Fruit fly (Drosophila melanogaster): ENCODE data around the gene CG34428.

Gene CG34428

dm6 chr3L:13015823-13016465 lies 45.6 kb upstream of the CG34428 start, which contains the start of gene CG11267 (continued):
- peak; percentile 76 for TF ChIP-seq GATAe (GFP tag; conservative IDR thresholded peaks at IDR 0.05)
- peak; percentile 82 for TF ChIP-seq CG15269 (tag; optimal IDR thresholded peaks at IDR 0.05)
- peak; percentile 75 for TF ChIP-seq CG33213 (GFP tag; optimal IDR thresholded peaks at IDR 0.05)
- no peak for TF ChIP-seq CG12299 (tag; optimal IDR thresholded peaks at IDR 0.05)
- peak; percentile 84 for TF ChIP-seq Max (GFP tag; optimal IDR thresholded peaks at IDR 0.05)
- peak; percentile 59 for TF ChIP-seq Camta (GFP tag; optimal IDR thresholded peaks at IDR 0.05)
- peak; percentile 88 for TF ChIP-seq slbo (GFP tag; IDR thresholded peaks at IDR 0.05)
- TF ChIP-seq ERR (GFP tag; optimal IDR thresholded peaks at IDR 0.05): peak; percentile 33
- TF ChIP-seq kah (GFP tag; optimal IDR thresholded peaks at IDR 0.05): peak; percentile 72
- TF ChIP-seq Awh (GFP tag; IDR thresholded peaks at IDR 0.05): peak; percentile 87
- no peak for TF ChIP-seq CG7745 (tag; optimal IDR thresholded peaks at IDR 0.05)
- TF ChIP-seq CG17612 (GFP tag; IDR thresholded peaks at IDR 0.05): peak; percentile 70
- TF ChIP-seq CG15479 (GFP tag; optimal IDR thresholded peaks at IDR 0.05): no peak
- TF ChIP-seq z (GFP tag; IDR thresholded peaks at IDR 0.05): 0 out of 3 replicates have a peak, but pooled peaks have one; percentile 5
- TF ChIP-seq Fer1 (GFP tag; optimal IDR thresholded peaks at IDR 0.05): peak; percentile 88
- TF ChIP-seq cg (GFP tag; optimal IDR thresholded peaks at IDR 0.05): no peak
- TF ChIP-seq CG11696 (GFP tag; IDR thresholded peaks at IDR 0.05): peak; percentile 87
- TF ChIP-seq CG31224 (GFP tag; IDR thresholded peaks at IDR 0.05): peak; percentile 87
- peak; percentile 74 for TF ChIP-seq ttk (GFP tag; IDR thresholded peaks at IDR 0.05)
- TF ChIP-seq CG14667 (GFP tag; IDR thresholded peaks at IDR 0.05): peak; percentile 79
- TF ChIP-seq croc (GFP tag; conservative IDR thresholded peaks at IDR 0.05): peak; percentile 56
- no peak for TF ChIP-seq bbx (GFP tag; IDR thresholded peaks at IDR 0.05; ENCODE audit: partially characterized antibody)
- TF ChIP-seq stc (GFP tag; IDR thresholded peaks at IDR 0.05): peak; percentile 94
- no peak for TF ChIP-seq fru (optimal IDR thresholded peaks at IDR 0.05)
- TF ChIP-seq CG14441 (GFP tag; IDR thresholded peaks at IDR 0.05): peak; percentile 94
- TF ChIP-seq hbn (GFP tag; IDR thresholded peaks at IDR 0.05; ENCODE audit: partially characterized antibody): no peak
- peak; percentile 13 for TF ChIP-seq CG10431 (GFP tag; optimal IDR thresholded peaks at IDR 0.05)
- TF ChIP-seq Bgb (GFP tag; IDR thresholded peaks at IDR 0.05; ENCODE audit: partially characterized antibody): no peak
- TF ChIP-seq vvl (GFP tag; IDR thresholded peaks at IDR 0.05): peak; percentile 96
- 0 out of 3 replicates have a peak, but pooled peaks have one; percentile 21 for TF ChIP-seq Doc3 (GFP tag; IDR thresholded peaks at IDR 0.05; ENCODE audit: partially characterized antibody)
- peak; percentile 92 for TF ChIP-seq nmo (GFP tag; optimal IDR thresholded peaks at IDR 0.05)
- TF ChIP-seq CG2120 (GFP tag; optimal IDR thresholded peaks at IDR 0.05): peak; percentile 86
- TF ChIP-seq CG9876 (GFP tag; optimal IDR thresholded peaks at IDR 0.05): peak; percentile 67
- peak; percentile 85 for TF ChIP-seq CG17361 (GFP tag; IDR thresholded peaks at IDR 0.05)
- peak; percentile 90 for TF ChIP-seq CG7372 (GFP tag; IDR thresholded peaks at IDR 0.05)
- peak; percentile 71 for TF ChIP-seq crc (GFP tag; optimal IDR thresholded peaks at IDR 0.05)
- peak; percentile 71 for TF ChIP-seq CG7987 (GFP tag; optimal IDR thresholded peaks at IDR 0.05)
- peak; percentile 93 for TF ChIP-seq sob (GFP tag; IDR thresholded peaks at IDR 0.05)
- peak; percentile 43 for TF ChIP-seq dm (GFP tag; optimal IDR thresholded peaks at IDR 0.05)
- TF ChIP-seq Oli (tag; optimal IDR thresholded peaks at IDR 0.05): peak; percentile 78
- peak; percentile 94 for TF ChIP-seq Ada2b (GFP tag; IDR thresholded peaks at IDR 0.05)
- peak; percentile 62 for TF ChIP-seq trh (GFP tag; optimal IDR thresholded peaks at IDR 0.05)
- peak; percentile 93 for TF ChIP-seq so (GFP tag; IDR thresholded peaks at IDR 0.05)
- TF ChIP-seq hb (GFP tag; IDR thresholded peaks at IDR 0.05; ENCODE audit: partially characterized antibody): no peak
- peak in 1 of 2 experiments; percentile 2 for TF ChIP-seq Hr78 (GFP tag; optimal IDR thresholded peaks at IDR 0.05)
- TF ChIP-seq CG4360 (GFP tag; IDR thresholded peaks at IDR 0.05): 0 out of 2 replicates have a peak, but pooled peaks have one; percentile 8
- TF ChIP-seq NC2α (GFP tag; optimal IDR thresholded peaks at IDR 0.05): no peak
- no peak for TF ChIP-seq Kr (GFP tag; optimal IDR thresholded peaks at IDR 0.05)
- peak; percentile 39 for TF ChIP-seq B-H2 (GFP tag; optimal IDR thresholded peaks at IDR 0.05)
- TF ChIP-seq al (GFP tag; IDR thresholded peaks at IDR 0.05): peak; percentile 90

Data from whole organism, embryonic.